Fruit fly (Drosophila melanogaster) whole organism, wandering third instar larva: ENCODE results near the gene Snoo.

Source experiments
- CG32264 ChIP-seq: fragments of 200-800 bp; sonication (Bioruptor generic); optimal IDR thresholded peaks from 2 replicates; lab custom pipeline; 2016; ENCODE audit warnings: missing biosample characterization, missing genetic modification characterization
- CG9705 ChIP-seq: fragments of 200-800 bp; sonication (Bioruptor generic); optimal IDR thresholded peaks from 2 replicates; lab custom pipeline; 2018; ENCODE audit warnings: missing biosample characterization, mild to moderate bottlenecking, missing genetic modification characterization
- CrebA ChIP-seq: fragments of 200-800 bp; sonication (Bioruptor generic); optimal IDR thresholded peaks from 2 replicates; lab custom pipeline; 2016; ENCODE audit warnings: missing biosample characterization, mild to moderate bottlenecking, missing genetic modification characterization, borderline replicate concordance
- Dfd ChIP-seq: fragments of >200 bp; optimal IDR thresholded peaks from 2 replicates; lab custom pipeline; 2017; ENCODE audit warnings: missing biosample characterization, missing genetic modification characterization
- Dif ChIP-seq: fragments of 200-275, 200-300 bp; sonication (Bioruptor generic); optimal IDR thresholded peaks from 2 replicates; lab custom pipeline; 2018; ENCODE audit warnings: missing biosample characterization, missing genetic modification characterization; ENCODE audit not compliant: partially characterized antibody
- GATAd ChIP-seq: sonication (Bioruptor generic); optimal IDR thresholded peaks from 2 replicates; lab custom pipeline; 2016; ENCODE audit warnings: missing biosample characterization, missing genetic modification characterization
- HLH106 ChIP-seq: fragments of 200-800 bp; optimal IDR thresholded peaks from 3 replicates; lab custom pipeline; 2019; ENCODE audit warnings: missing biosample characterization, mild to moderate bottlenecking, missing genetic modification characterization, moderate library complexity
- Hnf4 ChIP-seq: fragments of 200-800 bp; sonication (Bioruptor generic); optimal IDR thresholded peaks from 2 replicates; lab custom pipeline; 2016; ENCODE audit warnings: missing biosample characterization, mild to moderate bottlenecking, missing genetic modification characterization
- Hr78 ChIP-seq: fragments of >200 bp; optimal IDR thresholded peaks from 2 replicates; lab custom pipeline; 2017; ENCODE audit warnings: missing biosample characterization, missing genetic modification characterization
- Hr83 ChIP-seq: fragments of 200-300 bp; sonication (Bioruptor generic); optimal IDR thresholded peaks from 2 replicates; lab custom pipeline; 2016; ENCODE audit warnings: missing biosample characterization, mild to moderate bottlenecking, missing genetic modification characterization, moderate library complexity; ENCODE audit not compliant: poor library complexity, severe bottlenecking
- Jra ChIP-seq: sonication (Bioruptor generic); optimal IDR thresholded peaks from 2 replicates; lab custom pipeline; 2016; ENCODE audit warnings: missing biosample characterization, missing genetic modification characterization
- Mio ChIP-seq: sonication (Bioruptor generic); optimal IDR thresholded peaks from 2 replicates; lab custom pipeline; 2016; ENCODE audit warnings: missing biosample characterization, missing genetic modification characterization
- Myc ChIP-seq: fragments of >200 bp; optimal IDR thresholded peaks from 2 replicates; lab custom pipeline; 2017
- N ChIP-seq: fragments of >200 bp; optimal IDR thresholded peaks from 2 replicates; lab custom pipeline; 2018; ENCODE audit warnings: missing biosample characterization, missing external identifiers, missing genetic modification characterization
- OdsH ChIP-seq: fragments of 200-800 bp; sonication (Bioruptor generic); optimal IDR thresholded peaks from 2 replicates; lab custom pipeline; 2016; ENCODE audit warnings: missing biosample characterization, mild to moderate bottlenecking, missing genetic modification characterization
- Rel ChIP-seq, 2 experiments: fragments of 200-800 bp; sonication (Bioruptor generic) in 1 of 2; optimal IDR thresholded peaks; 2 replicates in 1 of 2; 3 replicates in 1 of 2; lab custom pipeline; 2016 to 2019; ENCODE audit warnings: mild to moderate bottlenecking in 2 of 2, missing biosample characterization in 2 of 2, missing genetic modification characterization in 2 of 2, moderate library complexity in 1 of 2
- Sp1 ChIP-seq: fragments of 200-800 bp; sonication (Bioruptor generic); optimal IDR thresholded peaks from 3 replicates; lab custom pipeline; 2019; ENCODE audit warnings: missing biosample characterization, mild to moderate bottlenecking, missing genetic modification characterization, moderate library complexity
- Vsx2 ChIP-seq: fragments of 200-300, 225-300 bp; sonication (Bioruptor generic); optimal IDR thresholded peaks from 2 replicates; lab custom pipeline; 2018; ENCODE audit warnings: missing biosample characterization, missing genetic modification characterization; ENCODE audit not compliant: partially characterized antibody
- br ChIP-seq: fragments of 200-800 bp; sonication (Bioruptor generic); optimal IDR thresholded peaks from 2 replicates; lab custom pipeline; 2016; ENCODE audit warnings: missing biosample characterization, missing genetic modification characterization
- dl ChIP-seq, 2 experiments: fragments of 175-275, 200-275 bp in 1 of 2; fragments of 200-275 bp in 1 of 2; sonication (Bioruptor generic); optimal IDR thresholded peaks; lab custom pipeline; 2018; ENCODE audit warnings: mild to moderate bottlenecking in 2 of 2, missing biosample characterization in 2 of 2, missing genetic modification characterization in 2 of 2, moderate library complexity in 2 of 2; ENCODE audit not compliant: partially characterized antibody in 2 of 2, insufficient read depth in 1 of 2
- dmrt93B ChIP-seq: fragments of 200-800 bp; sonication (Bioruptor generic); optimal IDR thresholded peaks from 2 replicates; lab custom pipeline; 2018; ENCODE audit warnings: missing biosample characterization, mild to moderate bottlenecking, missing genetic modification characterization
- ey ChIP-seq: fragments of 200-800 bp; sonication (Bioruptor generic); optimal IDR thresholded peaks from 2 replicates; lab custom pipeline; 2016; ENCODE audit warnings: missing biosample characterization, missing genetic modification characterization
- foxo ChIP-seq, 2 experiments: fragments of 200-800 bp; sonication (Bioruptor generic); optimal IDR thresholded peaks; 2 replicates in 1 of 2; 3 replicates in 1 of 2; lab custom pipeline; 2016 to 2017; ENCODE audit warnings: missing biosample characterization in 2 of 2, missing genetic modification characterization in 2 of 2
- fru ChIP-seq: fragments of 200-800 bp; sonication (Bioruptor generic); optimal IDR thresholded peaks from 3 replicates; lab custom pipeline; 2016; ENCODE audit warnings: missing biosample characterization, mild to moderate bottlenecking, missing genetic modification characterization
- h ChIP-seq: fragments of 200-800 bp; sonication (Bioruptor generic); optimal IDR thresholded peaks from 3 replicates; lab custom pipeline; 2016; ENCODE audit warnings: missing biosample characterization, mild to moderate bottlenecking, missing genetic modification characterization
- jim ChIP-seq: fragments of 175-275, 200-325 bp; sonication (Bioruptor generic); optimal IDR thresholded peaks from 2 replicates; lab custom pipeline; 2016; ENCODE audit warnings: missing biosample characterization, mild to moderate bottlenecking, missing genetic modification characterization
- lola ChIP-seq: fragments of >200 bp; optimal IDR thresholded peaks from 2 replicates; lab custom pipeline; 2017; ENCODE audit warnings: missing biosample characterization, missing genetic modification characterization
- pan ChIP-seq: fragments of >200 bp; optimal IDR thresholded peaks from 2 replicates; lab custom pipeline; 2017
- psq ChIP-seq: fragments of 200-800 bp; sonication (Bioruptor generic); optimal IDR thresholded peaks from 3 replicates; lab custom pipeline; 2017; ENCODE audit warnings: missing biosample characterization, mild to moderate bottlenecking, missing genetic modification characterization, moderate library complexity
- rgr ChIP-seq: fragments of 200-800 bp; sonication (Bioruptor generic); optimal IDR thresholded peaks from 3 replicates; lab custom pipeline; 2016; ENCODE audit warnings: missing biosample characterization, mild to moderate bottlenecking, missing genetic modification characterization
- sv ChIP-seq: fragments of 200-800 bp; sonication (Bioruptor generic); optimal IDR thresholded peaks from 3 replicates; lab custom pipeline; 2016; ENCODE audit warnings: missing biosample characterization, missing genetic modification characterization
- tai ChIP-seq: sonication (Bioruptor generic); optimal IDR thresholded peaks from 2 replicates; lab custom pipeline; 2016; ENCODE audit warnings: missing biosample characterization, missing genetic modification characterization
- usp ChIP-seq: fragments of >200 bp; optimal IDR thresholded peaks from 2 replicates; lab custom pipeline; 2017; ENCODE audit warnings: missing biosample characterization, missing genetic modification characterization
- woc ChIP-seq: sonication (Bioruptor generic); optimal IDR thresholded peaks from 2 replicates; lab custom pipeline; 2016; ENCODE audit warnings: missing biosample characterization, mild to moderate bottlenecking, missing genetic modification characterization

The Snoo gene

DNA sequence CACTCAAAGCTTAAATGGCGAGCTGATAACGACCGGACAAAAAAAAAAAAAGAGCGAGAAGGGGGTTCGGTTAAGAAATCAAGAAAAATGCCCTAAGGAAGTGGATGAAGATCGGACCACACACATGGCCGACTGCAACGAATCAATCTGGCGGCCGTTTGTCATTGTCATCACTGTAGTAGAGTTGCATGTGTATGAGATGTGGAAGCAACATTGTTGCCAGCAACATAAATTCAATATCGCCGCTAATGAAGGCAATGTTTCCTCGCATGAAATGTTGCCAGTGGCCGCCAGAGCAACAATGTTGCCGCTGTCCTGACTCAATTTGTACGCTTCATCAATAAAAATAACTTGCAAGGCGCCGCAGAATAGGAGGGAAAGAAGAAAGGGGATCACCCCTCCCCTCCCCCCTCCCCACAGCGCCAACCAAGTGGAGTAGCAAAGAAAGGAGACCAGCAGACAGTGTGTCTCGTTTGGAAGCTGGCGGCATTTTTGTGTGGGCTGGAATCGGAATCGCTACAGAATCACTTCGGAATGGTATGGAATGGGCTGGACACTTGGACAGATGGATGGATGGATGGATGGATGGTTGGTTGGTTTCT is 68.9 kb downstream of the Snoo start:
- TF ChIP-seq tai (GFP tag; lab: Kevin White, UChicago) = no peak
- no peak for TF ChIP-seq Jra (GFP tag; lab: Kevin White, UChicago)
- peak; percentile 7 for TF ChIP-seq psq (GFP tag; lab: Kevin White, UChicago)
- no peak for TF ChIP-seq CG9705 (GFP tag; lab: Kevin White, UChicago)
- no peak for TF ChIP-seq br (GFP tag; lab: Kevin White, UChicago)
- no peak for TF ChIP-seq Hr78 (GFP tag; lab: Kevin White, UChicago)
- TF ChIP-seq Rel (GFP tag; optimal IDR thresholded peaks at IDR 0.05; lab: Kevin White, UChicago) = no peak
- TF ChIP-seq Rel (tag; optimal IDR thresholded peaks at IDR 0.05; lab: Kevin White, UChicago) = no peak
- TF ChIP-seq N = no peak
- no peak for TF ChIP-seq lola (GFP tag; lab: Kevin White, UChicago)
- TF ChIP-seq Myc = no peak
- TF ChIP-seq usp = no peak
- peak; percentile 22 for TF ChIP-seq rgr
- TF ChIP-seq foxo (GFP tag; optimal IDR thresholded peaks at IDR 0.05; lab: Kevin White, UChicago) = peak in 1 of 2 experiments; percentile 18
- TF ChIP-seq Dif = no peak
- no peak for TF ChIP-seq Vsx2 (GFP tag; lab: Kevin White, UChicago)
- no peak for TF ChIP-seq Hr83
- TF ChIP-seq dmrt93B (GFP tag; lab: Kevin White, UChicago) = no peak
- TF ChIP-seq Hnf4 (GFP tag; lab: Kevin White, UChicago) = no peak
- TF ChIP-seq ey (GFP tag; lab: Kevin White, UChicago) = no peak
- TF ChIP-seq HLH106 (tag; lab: Kevin White, UChicago) = no peak
- no peak for TF ChIP-seq CG32264 (GFP tag; lab: Kevin White, UChicago)
- peak; percentile 61 for TF ChIP-seq Dfd (GFP tag; lab: Kevin White, UChicago)
- TF ChIP-seq Mio = no peak
- TF ChIP-seq GATAd = no peak
- no peak for TF ChIP-seq CrebA (GFP tag; lab: Kevin White, UChicago)
- no peak for TF ChIP-seq OdsH (GFP tag; lab: Kevin White, UChicago)
- TF ChIP-seq h = no peak

DNA sequence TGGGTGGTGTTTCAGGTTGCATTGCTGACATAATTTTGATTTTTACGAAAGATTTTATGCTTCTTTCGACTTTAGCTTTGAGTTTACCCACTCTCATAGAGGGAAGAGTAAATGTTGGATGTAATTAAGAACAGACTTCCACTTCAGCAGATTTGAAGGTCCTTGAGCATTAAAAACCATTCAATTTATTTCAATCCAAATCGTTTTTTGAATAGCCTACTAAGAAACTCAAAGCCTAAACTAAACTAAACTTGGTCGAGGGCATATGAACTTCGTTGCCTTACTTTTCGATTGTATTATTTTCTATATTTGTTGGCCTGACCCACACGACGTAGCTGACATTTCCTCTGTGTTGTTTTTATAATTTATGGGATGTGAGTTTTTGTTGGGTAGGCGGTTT is 71.1 kb downstream of the Snoo start:
- no peak for TF ChIP-seq psq (GFP tag; lab: Kevin White, UChicago)
- no peak for TF ChIP-seq Jra (GFP tag; lab: Kevin White, UChicago)
- TF ChIP-seq CrebA (GFP tag; lab: Kevin White, UChicago) = no peak
- no peak for TF ChIP-seq woc (GFP tag; lab: Kevin White, UChicago)
- TF ChIP-seq ey (GFP tag; lab: Kevin White, UChicago) = no peak
- TF ChIP-seq HLH106 (tag; lab: Kevin White, UChicago) = no peak
- TF ChIP-seq GATAd = no peak
- no peak for TF ChIP-seq Myc
- TF ChIP-seq Vsx2 (GFP tag; lab: Kevin White, UChicago) = no peak
- TF ChIP-seq sv (GFP tag; lab: Kevin White, UChicago) = no peak
- no peak for TF ChIP-seq lola (GFP tag; lab: Kevin White, UChicago)
- TF ChIP-seq Dif = no peak

DNA sequence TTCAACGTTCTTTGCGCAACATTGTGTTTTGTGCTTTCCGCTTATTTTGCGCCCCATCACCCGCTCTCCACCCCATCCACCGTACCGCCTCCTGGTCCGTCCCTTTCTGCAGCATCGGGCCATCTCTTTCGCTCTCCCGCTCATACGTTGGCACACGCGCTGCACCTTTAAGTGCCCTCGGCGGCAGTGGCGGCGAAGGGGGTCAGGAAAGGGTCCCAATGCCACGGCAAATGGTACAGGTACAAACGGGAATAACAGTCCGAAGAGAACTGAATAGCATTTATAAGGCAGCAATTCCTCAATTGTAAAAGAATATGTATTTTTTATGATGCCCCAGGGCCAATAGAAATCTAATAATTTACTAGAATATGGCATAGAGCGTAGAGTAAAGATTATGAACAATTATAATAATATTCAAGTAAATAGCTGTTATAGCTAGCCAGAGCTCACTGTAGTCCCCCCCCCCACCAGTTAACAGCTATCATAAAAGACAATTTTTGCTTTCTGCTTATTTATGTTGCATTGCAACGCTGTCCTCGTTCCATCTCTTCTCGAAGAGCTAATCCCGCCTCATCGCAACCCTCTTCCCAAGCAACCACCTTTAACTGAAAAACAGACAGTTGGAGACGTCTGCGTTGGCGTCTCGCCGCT is 72.7 kb downstream of the Snoo start:
- TF ChIP-seq foxo (GFP tag; optimal IDR thresholded peaks at IDR 0.05; lab: Kevin White, UChicago) = peak in 1 of 2 experiments; percentile 53
- TF ChIP-seq Dif = peak; percentile 8
- TF ChIP-seq fru (GFP tag; lab: Kevin White, UChicago) = peak; percentile 58
- no peak for TF ChIP-seq Hnf4 (GFP tag; lab: Kevin White, UChicago)
- TF ChIP-seq OdsH (GFP tag; lab: Kevin White, UChicago) = peak; percentile 6
- TF ChIP-seq dl (GFP tag; optimal IDR thresholded peaks at IDR 0.05; lab: Kevin White, UChicago; ENCODE audit: insufficient read depth in 1 of 2, partially characterized antibody in 2 of 2) = peak in 1 of 2 experiments; percentile 8
- TF ChIP-seq pan (lab: Kevin White, UChicago) = no peak
- peak; percentile 83 for TF ChIP-seq Vsx2 (GFP tag; lab: Kevin White, UChicago)
- peak; percentile 37 for TF ChIP-seq ey (GFP tag; lab: Kevin White, UChicago)
- peak; percentile 56 for TF ChIP-seq psq (GFP tag; lab: Kevin White, UChicago)
- TF ChIP-seq Hr83 = peak; percentile 39
- no peak for TF ChIP-seq Rel (GFP tag; optimal IDR thresholded peaks at IDR 0.05; lab: Kevin White, UChicago)
- TF ChIP-seq Rel (tag; optimal IDR thresholded peaks at IDR 0.05; lab: Kevin White, UChicago) = peak; percentile 20
- no peak for TF ChIP-seq usp
- peak; percentile 50 for TF ChIP-seq Sp1 (GFP tag; lab: Kevin White, UChicago)
- TF ChIP-seq rgr = peak; percentile 13
- peak; percentile 27 for TF ChIP-seq woc (GFP tag; lab: Kevin White, UChicago)
- no peak for TF ChIP-seq jim (GFP tag; lab: Kevin White, UChicago)
- no peak for TF ChIP-seq sv (GFP tag; lab: Kevin White, UChicago)
- TF ChIP-seq Dfd (GFP tag; lab: Kevin White, UChicago) = peak; percentile 58
- peak; percentile 14 for TF ChIP-seq HLH106 (tag; lab: Kevin White, UChicago)
- peak; percentile 18 for TF ChIP-seq h
- TF ChIP-seq br (GFP tag; lab: Kevin White, UChicago) = peak; percentile 29
